Fruit fly (Drosophila melanogaster) whole organism, wandering third instar larva: ENCODE data around the gene CG8173.

Source experiments
- Hr78 ChIP-seq: fragments of >200 bp; optimal IDR thresholded peaks from 2 replicates; lab custom pipeline; 2017; ENCODE audit warnings: missing biosample characterization, missing genetic modification characterization
- OdsH ChIP-seq: fragments of 200-800 bp; sonication (Bioruptor generic); optimal IDR thresholded peaks from 2 replicates; lab custom pipeline; 2016; ENCODE audit warnings: missing biosample characterization, mild to moderate bottlenecking, missing genetic modification characterization
- sage ChIP-seq: fragments of 200-800 bp; sonication (Bioruptor generic); optimal IDR thresholded peaks from 2 replicates; lab custom pipeline; 2016; ENCODE audit warnings: missing biosample characterization, mild to moderate bottlenecking, missing genetic modification characterization

DNA sequence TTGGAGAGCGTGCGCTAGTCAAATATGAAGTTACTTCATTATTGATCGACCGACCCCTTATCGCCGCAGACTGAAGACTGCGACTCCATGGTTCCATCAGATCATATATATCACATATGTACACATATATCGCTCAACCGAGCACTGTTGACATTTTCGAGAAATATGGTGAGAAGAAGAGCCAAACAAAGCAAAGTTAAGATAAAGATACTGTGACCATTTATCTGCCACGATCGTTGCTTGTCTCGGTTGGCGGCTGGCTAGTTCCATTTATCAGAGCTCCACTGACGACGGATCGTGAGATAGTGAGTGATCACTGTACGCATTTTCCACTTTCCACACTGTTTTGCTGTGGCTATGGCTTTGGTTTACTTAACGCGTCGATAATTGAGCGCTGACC is 34.1 kb upstream of the CG8173 start:
- TF ChIP-seq sage (GFP tag; lab: Kevin White, UChicago) (no peak), Hr78 (GFP tag; lab: Kevin White, UChicago) (no peak), OdsH (GFP tag; lab: Kevin White, UChicago) (no peak)
